Fruit fly (Drosophila melanogaster): Measurements from ENCODE around the gene TfIIB.
A peak's percentile ranks its signal among the peaks of the same experiment; 100 is the strongest.

Gene TfIIB

DNA sequence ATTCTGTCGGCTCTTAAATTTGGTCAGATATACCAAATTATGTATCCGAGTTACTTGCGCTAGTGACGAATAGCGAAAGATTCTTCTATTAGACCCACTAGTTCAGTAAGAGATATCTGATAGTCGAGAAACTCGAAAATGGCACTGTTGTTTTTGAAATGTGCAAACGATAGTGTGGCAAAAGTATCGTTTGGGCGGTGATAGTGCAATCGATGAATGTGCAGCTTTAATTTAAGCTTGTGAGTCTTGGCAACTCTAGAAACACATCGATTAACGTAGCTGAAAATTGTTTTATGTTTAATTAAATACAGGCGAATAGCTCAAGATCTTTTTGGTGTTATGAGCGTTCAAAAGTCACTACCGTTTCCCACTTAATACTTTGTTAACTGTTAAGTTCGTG is 6.2 kb downstream of the TfIIB start, which contains the start of gene STUB1 (continued):
- no peak for TF ChIP-seq Kr (GFP tag; optimal IDR thresholded peaks at IDR 0.05)
- TF ChIP-seq CG5953 (GFP tag; IDR thresholded peaks at IDR 0.05) = no peak
- TF ChIP-seq CG12744 (GFP tag; optimal IDR thresholded peaks at IDR 0.05) = no peak
- TF ChIP-seq CG1792 (GFP tag; optimal IDR thresholded peaks at IDR 0.05) = no peak
- no peak for TF ChIP-seq ara (GFP tag; IDR thresholded peaks at IDR 0.05)
- peak; percentile 19 for TF ChIP-seq phol (tag; optimal IDR thresholded peaks at IDR 0.05)
- no peak for TF ChIP-seq fd64A (GFP tag; optimal IDR thresholded peaks at IDR 0.05)
- TF ChIP-seq disco-r (GFP tag; optimal IDR thresholded peaks at IDR 0.05) = no peak
- no peak for TF ChIP-seq TFAM (GFP tag; optimal IDR thresholded peaks at IDR 0.05)
- TF ChIP-seq zf30C (GFP tag; optimal IDR thresholded peaks at IDR 0.05) = no peak
- no peak for TF ChIP-seq chif (GFP tag; optimal IDR thresholded peaks at IDR 0.05)
- no peak for TF ChIP-seq CG11085 (GFP tag; IDR thresholded peaks at IDR 0.05)
- no peak for TF ChIP-seq Neu2 (GFP tag; optimal IDR thresholded peaks at IDR 0.05; ENCODE audit: borderline replicate concordance)
- TF ChIP-seq CG13296 (GFP tag; optimal IDR thresholded peaks at IDR 0.05) = no peak
- no peak for TF ChIP-seq Eip74EF (GFP tag; optimal IDR thresholded peaks at IDR 0.05)
- TF ChIP-seq cg (GFP tag; optimal IDR thresholded peaks at IDR 0.05) = no peak
- no peak for TF ChIP-seq CG32772 (GFP tag; IDR thresholded peaks at IDR 0.05)
- TF ChIP-seq CG13123 (GFP tag; optimal IDR thresholded peaks at IDR 0.05) = no peak
- no peak for TF ChIP-seq grau (tag; optimal IDR thresholded peaks at IDR 0.05)
- 0 out of 2 replicates have a peak, but pooled peaks have one; percentile 14 for TF ChIP-seq CG14014 (GFP tag; IDR thresholded peaks at IDR 0.05)
- no peak for TF ChIP-seq cwo (GFP tag; optimal IDR thresholded peaks at IDR 0.05)
- TF ChIP-seq dimm (GFP tag; IDR thresholded peaks at IDR 0.05) = no peak
- peak; percentile 61 for TF ChIP-seq Rfx (GFP tag; IDR thresholded peaks at IDR 0.05)
- TF ChIP-seq ftz-f1 (GFP tag; optimal IDR thresholded peaks at IDR 0.05) = no peak
- no peak for TF ChIP-seq CG7928 (GFP tag; optimal IDR thresholded peaks at IDR 0.05)
- TF ChIP-seq Lpt (GFP tag; optimal IDR thresholded peaks at IDR 0.05) = no peak
- no peak for TF ChIP-seq CG14050 (GFP tag; IDR thresholded peaks at IDR 0.05)
- TF ChIP-seq bowl (GFP tag; IDR thresholded peaks at IDR 0.05) = no peak
- peak; percentile 59 for TF ChIP-seq CG3995 (GFP tag; optimal IDR thresholded peaks at IDR 0.05)
- peak; percentile 99 for TF ChIP-seq CG14860 (GFP tag; IDR thresholded peaks at IDR 0.05; ENCODE audit: partially characterized antibody)
- TF ChIP-seq sisA (GFP tag; IDR thresholded peaks at IDR 0.05) = no peak
- no peak for TF ChIP-seq CG2712 (tag; optimal IDR thresholded peaks at IDR 0.05)
- TF ChIP-seq da (GFP tag; optimal IDR thresholded peaks at IDR 0.05) = no peak
- TF ChIP-seq CG31388 (GFP tag; optimal IDR thresholded peaks at IDR 0.05) = no peak
- no peak for TF ChIP-seq CG15011 (GFP tag; optimal IDR thresholded peaks at IDR 0.05)
- TF ChIP-seq Lhr (GFP tag; optimal IDR thresholded peaks at IDR 0.05) = no peak
- no peak for TF ChIP-seq CG11456 (GFP tag; IDR thresholded peaks at IDR 0.05)
- TF ChIP-seq Ets65A (GFP tag) = peak; percentile 25
- TF ChIP-seq caup (GFP tag; optimal IDR thresholded peaks at IDR 0.05; ENCODE audit: severe bottlenecking) = no peak
- no peak for TF ChIP-seq run (tag; optimal IDR thresholded peaks at IDR 0.05)
- TF ChIP-seq CG12769 (tag; optimal IDR thresholded peaks at IDR 0.05) = no peak
- TF ChIP-seq ase (GFP tag; IDR thresholded peaks at IDR 0.05) = no peak
- TF ChIP-seq jumu (GFP tag; optimal IDR thresholded peaks at IDR 0.05) = no peak
- peak; percentile 42; the same call in 1 of the 2 replicates for TF ChIP-seq rib (GFP tag; IDR thresholded peaks at IDR 0.05)
- TF ChIP-seq Fer1 (GFP tag; optimal IDR thresholded peaks at IDR 0.05) = peak; percentile 26
- TF ChIP-seq sd (tag; optimal IDR thresholded peaks at IDR 0.05) = no peak
- peak; percentile 52 for TF ChIP-seq CG13624 (GFP tag; optimal IDR thresholded peaks at IDR 0.05)
- TF ChIP-seq CG15269 (tag; optimal IDR thresholded peaks at IDR 0.05) = no peak
- TF ChIP-seq CG32532 (GFP tag; IDR thresholded peaks at IDR 0.05) = no peak
- TF ChIP-seq vvl (GFP tag; IDR thresholded peaks at IDR 0.05) = peak; percentile 69
- no peak for TF ChIP-seq Sox102F (GFP tag; optimal IDR thresholded peaks at IDR 0.05)
- TF ChIP-seq CG12071 (GFP tag; optimal IDR thresholded peaks at IDR 0.05) = no peak
